Worm (Caenorhabditis elegans): ENCODE data around the gene F55G1.1.

DNA sequence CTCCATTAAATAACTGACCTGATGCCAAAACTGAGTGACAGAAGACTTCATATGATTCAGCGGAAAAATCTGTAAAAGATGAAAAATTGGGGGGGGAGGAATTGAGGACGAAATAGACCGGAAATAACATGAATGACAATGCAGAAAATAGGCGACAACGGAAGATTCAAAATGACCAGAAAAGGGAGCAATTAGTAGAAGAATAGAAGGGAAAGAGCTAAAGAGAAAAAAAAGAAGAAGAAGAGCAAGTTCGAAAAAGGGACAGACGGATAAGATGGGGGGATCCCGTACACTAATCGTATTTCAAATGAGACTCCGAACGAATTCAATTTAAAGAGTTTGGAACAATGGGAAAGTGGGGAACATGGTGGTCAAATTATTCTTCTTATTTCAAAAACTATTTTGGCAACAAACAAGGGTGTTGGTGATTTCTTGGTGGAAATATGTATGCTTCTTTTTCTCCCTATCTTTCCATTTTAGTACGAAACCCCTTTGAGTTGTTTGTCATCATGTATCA, 51.0 kb downstream of the F55G1.1 start, which contains the start of gene R05G6.10:
- no peak for TF ChIP-seq lsy-2 (tag; optimal IDR thresholded peaks at IDR 0.05)
- no peak for TF ChIP-seq pha-4 (GFP tag; IDR thresholded peaks at IDR 0.05)
- no peak for TF ChIP-seq pha-4 (tag; optimal IDR thresholded peaks at IDR 0.05)
- TF ChIP-seq snpc-4 (tag; optimal IDR thresholded peaks at IDR 0.05), result no peak
- no peak for TF ChIP-seq ceh-82 (tag; optimal IDR thresholded peaks at IDR 0.05)
- TF ChIP-seq daf-16 (GFP tag; optimal IDR thresholded peaks at IDR 0.05), result no peak
- no peak for TF ChIP-seq daf-16 (tag; optimal IDR thresholded peaks at IDR 0.05)
- TF ChIP-seq rbr-2 (tag; optimal IDR thresholded peaks at IDR 0.05), result no peak
- TF ChIP-seq mep-1 (tag; optimal IDR thresholded peaks at IDR 0.05), result no peak

Measured in whole organism, L4 larva.